Fruit fly (Drosophila melanogaster) whole organism, pupa: Measurements from ENCODE around the gene CG4281.

Experiments
- CG10348 ChIP-seq: fragments of 200-800 bp; sonication (Bioruptor generic); IDR thresholded peaks from 2 replicates; pipeline ENCODE4 v1.3.6; 2022; ENCODE audit warnings: missing biosample characterization, missing genetic modification characterization
- CG12605 ChIP-seq: fragments of 200-800 bp; sonication (Bioruptor generic); IDR thresholded peaks from 2 replicates; pipeline ENCODE4 v1.3.6; 2022; ENCODE audit warnings: missing biosample characterization, missing genetic modification characterization
- CG13204 ChIP-seq: fragments of 200-800 bp; sonication (Bioruptor generic); optimal IDR thresholded peaks from 2 replicates; lab custom pipeline; 2018; ENCODE audit warnings: missing biosample characterization, mild to moderate bottlenecking, missing genetic modification characterization, moderate library complexity
- CG14655 ChIP-seq: fragments of 200-800 bp; sonication (Bioruptor generic); optimal IDR thresholded peaks from 3 replicates; lab custom pipeline; 2017; ENCODE audit warnings: mild to moderate bottlenecking, missing biosample characterization, missing genetic modification reagents, missing genetic modification characterization
- CG15710 ChIP-seq: fragments of 200-800 bp; sonication (Bioruptor generic); optimal IDR thresholded peaks from 2 replicates; lab custom pipeline; 2018; ENCODE audit warnings: missing biosample characterization, mild to moderate bottlenecking, missing genetic modification characterization, moderate library complexity
- CG17806 ChIP-seq: fragments of 200-800 bp; sonication (Bioruptor generic); optimal IDR thresholded peaks from 2 replicates; lab custom pipeline; 2018; ENCODE audit warnings: missing biosample characterization, mild to moderate bottlenecking, missing genetic modification characterization, moderate library complexity
- CG32121 ChIP-seq: fragments of 200-800 bp; sonication (Bioruptor generic); IDR thresholded peaks from 2 replicates; pipeline ENCODE4 v1.3.6; 2022; ENCODE audit warnings: missing biosample characterization, missing genetic modification characterization
- CG34367 ChIP-seq: fragments of 200-800 bp; sonication (Bioruptor generic); optimal IDR thresholded peaks from 2 replicates; lab custom pipeline; 2018; ENCODE audit warnings: missing biosample characterization, mild to moderate bottlenecking, missing genetic modification characterization
- CG4496 ChIP-seq: fragments of 200-800 bp; sonication (Bioruptor generic); IDR thresholded peaks from 3 replicates; pipeline ENCODE4 v1.3.6; 2022; ENCODE audit warnings: missing biosample characterization, missing genetic modification characterization
- CG8159 ChIP-seq: fragments of 200-800 bp; sonication (Bioruptor generic); optimal IDR thresholded peaks from 3 replicates; lab custom pipeline; 2018; ENCODE audit warnings: missing biosample characterization, mild to moderate bottlenecking, missing genetic modification characterization, moderate library complexity
- CG8301 ChIP-seq: fragments of 200-800 bp; sonication (Bioruptor generic); optimal IDR thresholded peaks from 2 replicates; lab custom pipeline; 2018; ENCODE audit warnings: missing biosample characterization, mild to moderate bottlenecking, missing genetic modification characterization
- CG9948 ChIP-seq: fragments of 200-800 bp; sonication (Bioruptor generic); optimal IDR thresholded peaks from 2 replicates; lab custom pipeline; 2018; ENCODE audit warnings: missing biosample characterization, mild to moderate bottlenecking, missing genetic modification characterization, moderate library complexity
- D1 ChIP-seq: fragments of 200-800 bp; sonication (Bioruptor generic); optimal IDR thresholded peaks from 2 replicates; lab custom pipeline; 2018; ENCODE audit warnings: missing biosample characterization, mild to moderate bottlenecking, missing genetic modification characterization, moderate library complexity
- EcR ChIP-seq: fragments of 200-800 bp; sonication (Bioruptor generic); optimal IDR thresholded peaks from 3 replicates; lab custom pipeline; 2019; ENCODE audit warnings: missing biosample characterization, missing genetic modification characterization, mild to moderate bottlenecking, moderate library complexity, missing genetic modification reagents
- Ets98B ChIP-seq: fragments of 200-800 bp; sonication (Bioruptor generic); IDR thresholded peaks from 2 replicates; pipeline ENCODE4 v1.3.6; 2022; ENCODE audit warnings: missing biosample characterization, missing genetic modification characterization
- Pif1A ChIP-seq: fragments of 200-800 bp; sonication (Bioruptor generic); optimal IDR thresholded peaks from 3 replicates; lab custom pipeline; 2016; ENCODE audit warnings: missing biosample characterization, missing genetic modification characterization
- Pif1B ChIP-seq: fragments of 200-800 bp; sonication (Bioruptor generic); optimal IDR thresholded peaks from 3 replicates; lab custom pipeline; 2016; ENCODE audit warnings: missing biosample characterization, missing genetic modification characterization
- Snoo ChIP-seq: fragments of 200-800 bp; sonication (Bioruptor generic); optimal IDR thresholded peaks from 3 replicates; lab custom pipeline; 2017; ENCODE audit warnings: missing biosample characterization, mild to moderate bottlenecking, missing genetic modification characterization, inconsistent platforms
- fd96Ca ChIP-seq: fragments of 200-800 bp; sonication (Bioruptor generic); IDR thresholded peaks from 3 replicates; pipeline ENCODE4 v1.3.6; 2022; ENCODE audit warnings: missing biosample characterization, missing genetic modification characterization
- gl ChIP-seq: fragments of 200-800 bp; sonication (Bioruptor generic); optimal IDR thresholded peaks from 2 replicates; lab custom pipeline; 2018; ENCODE audit warnings: missing biosample characterization, mild to moderate bottlenecking, missing genetic modification characterization
- rn ChIP-seq: fragments of 200-800 bp; sonication (Bioruptor generic); IDR thresholded peaks from 2 replicates; pipeline ENCODE4 v1.3.6; 2022; ENCODE audit warnings: missing biosample characterization, missing genetic modification characterization

CG4281 gene

DNA sequence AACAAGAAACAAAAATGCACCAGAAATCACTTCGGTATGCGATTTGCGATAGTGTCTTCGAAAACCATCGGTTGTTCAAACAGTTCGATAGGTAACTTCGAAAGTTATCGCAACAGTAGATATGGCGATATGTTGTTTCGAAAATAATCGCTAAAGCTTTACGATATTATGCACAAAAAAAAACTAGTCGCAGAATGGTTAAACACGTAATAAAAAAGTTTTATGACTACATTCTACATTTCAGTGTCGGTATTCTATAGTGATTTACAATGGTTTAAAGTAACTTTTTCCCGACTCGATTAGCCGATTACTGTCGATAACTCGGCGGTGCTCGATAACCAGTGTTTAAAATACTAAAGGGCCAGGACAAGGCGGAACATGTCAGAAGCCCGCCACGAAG lies at the start of gene CG4281:
TSS of gene CG4281 (minus strand) at position 70 of the 400 bp plus-strand sequence.
- TF ChIP-seq CG17806 (tag; lab: Kevin White, UChicago) (no peak), Pif1A (GFP tag; lab: Kevin White, UChicago) (no peak), CG4496 (GFP tag; lab: Robert Waterston, UW) (no peak), Snoo (tag; lab: Kevin White, UChicago) (no peak), CG12605 (no peak), CG8159 (no peak), EcR (no peak), CG13204 (GFP tag; lab: Kevin White, UChicago) (no peak), Pif1B (no peak), CG34367 (no peak), CG32121 (GFP tag; lab: Robert Waterston, UW) (no peak), CG14655 (GFP tag; lab: Kevin White, UChicago) (no peak), CG9948 (tag; lab: Kevin White, UChicago) (no peak), gl (no peak), CG8301 (no peak), fd96Ca (GFP tag; lab: Robert Waterston, UW) (no peak)

DNA sequence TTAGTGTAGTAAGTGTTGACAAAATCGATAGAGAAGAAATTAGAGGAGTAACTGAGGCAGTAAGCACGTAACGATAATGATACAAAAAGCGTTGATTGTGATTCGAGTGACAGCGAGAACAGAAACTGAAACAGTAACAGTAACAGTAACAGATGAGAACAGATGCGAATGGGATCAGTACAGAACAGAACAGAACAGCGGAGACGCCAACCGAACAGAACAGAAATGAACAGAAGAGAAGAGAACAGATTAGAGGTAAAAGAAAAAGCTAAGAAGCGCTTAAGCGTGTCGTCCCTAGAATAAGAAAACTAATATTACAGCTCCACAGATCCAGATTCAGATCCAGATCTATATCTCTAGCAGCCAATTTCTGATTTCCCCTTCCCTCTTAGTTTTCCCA lies 47.7 kb upstream of the CG4281 start:
- TF ChIP-seq EcR = no peak
- TF ChIP-seq CG10348 (GFP tag; lab: Robert Waterston, UW) = no peak
- TF ChIP-seq Pif1B = no peak
- no peak for TF ChIP-seq CG12605
- no peak for TF ChIP-seq CG8301
- TF ChIP-seq rn = no peak
- TF ChIP-seq CG15710 (tag; lab: Kevin White, UChicago) = no peak
- no peak for TF ChIP-seq CG8159

DNA sequence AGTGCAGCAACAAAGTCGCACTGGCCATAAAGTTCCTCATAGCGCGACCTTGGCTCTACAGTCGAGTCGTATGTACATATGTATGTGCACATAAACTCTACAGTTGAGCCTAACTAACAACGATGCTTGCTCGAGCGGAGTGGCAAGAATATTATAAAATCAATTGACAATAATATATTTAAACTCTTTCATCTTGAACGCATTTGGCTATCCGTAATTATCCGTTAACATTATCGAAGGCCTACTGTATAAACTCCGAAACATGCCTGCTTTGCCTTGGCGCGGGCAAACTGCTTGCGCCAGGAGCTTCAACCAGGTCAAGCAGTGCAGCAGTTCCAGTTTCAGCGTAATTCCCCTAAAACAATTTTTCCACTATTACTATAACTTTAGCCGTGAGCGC lies 43.7 kb upstream of the CG4281 start:
- TF ChIP-seq CG17806 (tag; lab: Kevin White, UChicago) (peak; percentile 4), CG4496 (GFP tag; lab: Robert Waterston, UW) (peak; percentile 81), Ets98B (GFP tag; lab: Robert Waterston, UW) (peak; percentile 77), Snoo (tag; lab: Kevin White, UChicago) (no peak), rn (peak; percentile 45; the same call in 1 of the 2 replicates), CG10348 (GFP tag; lab: Robert Waterston, UW) (0 out of 2 replicates have a peak, but pooled peaks have one; percentile 23), CG12605 (peak; percentile 46; the same call in 1 of the 2 replicates), CG15710 (tag; lab: Kevin White, UChicago) (peak; percentile 26), EcR (no peak), fd96Ca (GFP tag; lab: Robert Waterston, UW) (peak; percentile 75), CG32121 (GFP tag; lab: Robert Waterston, UW) (peak; percentile 74)

DNA sequence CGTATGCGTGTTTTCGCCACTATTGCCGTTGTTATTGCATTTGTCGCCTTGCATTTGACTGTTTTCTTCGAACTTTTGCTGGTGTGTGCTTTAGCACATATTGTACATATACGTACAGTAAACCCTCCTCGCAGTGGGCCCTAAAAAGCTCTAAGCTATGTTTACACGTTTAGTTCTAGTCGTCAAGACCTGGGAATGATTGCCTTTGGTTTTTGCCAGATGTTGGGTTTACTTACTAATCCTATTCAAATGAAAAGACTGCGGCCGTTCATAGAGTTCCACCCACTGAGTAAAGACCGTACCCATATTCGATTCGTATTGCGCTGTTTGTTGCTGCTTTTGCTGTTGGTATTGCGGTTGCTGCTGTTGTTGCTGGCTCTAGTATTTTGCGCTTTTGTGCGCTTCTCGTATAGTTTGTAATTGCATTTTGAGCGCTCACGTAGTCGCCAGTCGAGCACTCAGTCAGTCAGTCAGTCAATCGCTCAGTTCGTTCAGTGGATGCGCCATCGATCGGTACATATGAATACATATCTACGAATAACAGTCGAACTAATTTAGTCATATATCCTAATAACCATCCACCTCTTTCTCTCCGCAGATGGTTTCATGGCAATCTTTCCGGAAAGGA lies 43.0 kb upstream of the CG4281 start:
- TF ChIP-seq CG8301 (peak; percentile 61), Snoo (tag; lab: Kevin White, UChicago) (no peak), EcR (no peak), CG8159 (no peak), CG13204 (GFP tag; lab: Kevin White, UChicago) (no peak), Pif1B (no peak), CG34367 (no peak), CG32121 (GFP tag; lab: Robert Waterston, UW) (peak; percentile 92), CG9948 (tag; lab: Kevin White, UChicago) (peak; percentile 9), CG17806 (tag; lab: Kevin White, UChicago) (no peak), Pif1A (GFP tag; lab: Kevin White, UChicago) (peak; percentile 44), CG12605 (peak; percentile 67), CG15710 (tag; lab: Kevin White, UChicago) (peak; percentile 19), Ets98B (GFP tag; lab: Robert Waterston, UW) (peak; percentile 92), rn (peak; percentile 33; the same call in 1 of the 2 replicates), CG10348 (GFP tag; lab: Robert Waterston, UW) (peak; percentile 72), CG4496 (GFP tag; lab: Robert Waterston, UW) (peak; percentile 79), D1 (tag; lab: Kevin White, UChicago) (no peak), CG14655 (GFP tag; lab: Kevin White, UChicago) (no peak), gl (no peak), fd96Ca (GFP tag; lab: Robert Waterston, UW) (peak; percentile 95)
- TF ChIP-seq, all 21 proteins: peak for 11

DNA sequence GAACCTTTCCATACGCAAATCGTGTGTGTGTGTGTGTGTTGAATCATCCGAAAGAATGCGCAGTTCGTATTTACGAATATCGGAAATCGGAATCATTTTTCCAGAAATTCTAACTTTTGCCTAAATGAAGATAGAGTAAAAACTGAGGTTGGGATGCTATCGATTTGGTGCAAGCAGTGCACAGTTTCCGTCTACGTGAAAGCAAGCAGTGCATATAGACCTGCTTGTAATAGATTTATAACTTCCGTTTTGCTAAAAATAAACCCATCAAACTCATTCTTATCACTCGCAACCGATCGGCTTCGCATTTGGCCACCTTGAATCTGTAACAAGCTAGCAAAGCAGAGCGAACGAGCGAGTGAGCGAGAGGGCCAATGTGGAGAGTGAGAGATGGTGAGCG lies 41.4 kb upstream of the CG4281 start:
- TF ChIP-seq Snoo (tag; lab: Kevin White, UChicago) = no peak
- no peak for TF ChIP-seq CG10348 (GFP tag; lab: Robert Waterston, UW)
- no peak for TF ChIP-seq CG34367
- TF ChIP-seq CG8159 = no peak
- TF ChIP-seq CG9948 (tag; lab: Kevin White, UChicago) = no peak

DNA sequence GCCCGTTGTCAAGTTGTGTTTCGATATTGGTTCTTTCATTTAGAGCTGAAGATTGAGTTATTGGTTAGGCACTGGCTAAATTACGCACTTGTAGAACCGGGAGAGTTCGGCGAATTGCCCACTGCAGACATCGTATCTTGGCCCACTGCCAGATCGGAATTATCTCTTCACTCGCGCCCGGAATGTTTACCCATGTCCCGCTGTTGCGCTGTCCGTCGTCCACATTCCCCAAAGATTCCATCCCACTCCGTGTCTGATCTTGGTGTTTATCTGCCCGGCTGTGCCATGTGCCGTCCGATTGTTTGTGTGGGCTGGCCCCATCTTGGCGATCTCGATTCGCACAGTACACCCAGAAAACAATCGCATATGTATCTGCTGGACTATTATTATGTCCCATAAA lies 39.4 kb upstream of the CG4281 start:
- no peak for TF ChIP-seq CG4496 (GFP tag; lab: Robert Waterston, UW)
- no peak for TF ChIP-seq Ets98B (GFP tag; lab: Robert Waterston, UW)
- TF ChIP-seq CG9948 (tag; lab: Kevin White, UChicago) = no peak
- TF ChIP-seq CG15710 (tag; lab: Kevin White, UChicago) = no peak
- TF ChIP-seq D1 (tag; lab: Kevin White, UChicago) = no peak
- no peak for TF ChIP-seq Snoo (tag; lab: Kevin White, UChicago)
- TF ChIP-seq fd96Ca (GFP tag; lab: Robert Waterston, UW) = no peak
- TF ChIP-seq CG8159 = no peak
- TF ChIP-seq EcR = no peak
- no peak for TF ChIP-seq CG34367
- no peak for TF ChIP-seq gl
- TF ChIP-seq CG13204 (GFP tag; lab: Kevin White, UChicago) = no peak
- no peak for TF ChIP-seq Pif1B
- TF ChIP-seq CG8301 = no peak
- TF ChIP-seq CG10348 (GFP tag; lab: Robert Waterston, UW) = no peak
- TF ChIP-seq rn = no peak
- no peak for TF ChIP-seq CG32121 (GFP tag; lab: Robert Waterston, UW)
- no peak for TF ChIP-seq CG14655 (GFP tag; lab: Kevin White, UChicago)
